Worm (Caenorhabditis elegans): ENCODE data around the gene nhr-56.

The nhr-56 gene

ce11 chrV:2218803-2219202 is at the start of gene nhr-56:
Gene nhr-56 (plus strand): TSS chrV:2219004.
- peak; percentile 23; the same call in 1 of the 2 replicates for TF ChIP-seq hmg-1.2 (GFP tag; IDR thresholded peaks at IDR 0.05)
- no peak for TF ChIP-seq ekl-4 (GFP tag; IDR thresholded peaks at IDR 0.05)
- TF ChIP-seq cebp-1 (GFP tag; IDR thresholded peaks at IDR 0.05): peak; percentile 94
- TF ChIP-seq cebp-1 (tag; optimal IDR thresholded peaks at IDR 0.05): peak; percentile 98
- peak; percentile 17 for TF ChIP-seq ceh-27 (GFP tag; optimal IDR thresholded peaks at IDR 0.05)
- no peak for TF ChIP-seq ztf-22 (GFP tag; optimal IDR thresholded peaks at IDR 0.05)
- TF ChIP-seq nhr-80 (tag; optimal IDR thresholded peaks at IDR 0.05): peak; percentile 68
- peak; percentile 91 for TF ChIP-seq attf-5 (GFP tag; optimal IDR thresholded peaks at IDR 0.05)
- TF ChIP-seq tbp1 (GFP tag; optimal IDR thresholded peaks at IDR 0.05): no peak
- no peak for TF ChIP-seq unc-130 (GFP tag; optimal IDR thresholded peaks at IDR 0.05)

ce11 chrV:2174465-2174864 is 44.3 kb upstream of the nhr-56 start:
- TF ChIP-seq Y79H2A.3 (GFP tag; conservative IDR thresholded peaks at IDR 0.05) (no peak), athp-1 (tag; optimal IDR thresholded peaks at IDR 0.05) (no peak), C06A6.2 (GFP tag; conservative IDR thresholded peaks at IDR 0.05) (no peak)

DNA sequence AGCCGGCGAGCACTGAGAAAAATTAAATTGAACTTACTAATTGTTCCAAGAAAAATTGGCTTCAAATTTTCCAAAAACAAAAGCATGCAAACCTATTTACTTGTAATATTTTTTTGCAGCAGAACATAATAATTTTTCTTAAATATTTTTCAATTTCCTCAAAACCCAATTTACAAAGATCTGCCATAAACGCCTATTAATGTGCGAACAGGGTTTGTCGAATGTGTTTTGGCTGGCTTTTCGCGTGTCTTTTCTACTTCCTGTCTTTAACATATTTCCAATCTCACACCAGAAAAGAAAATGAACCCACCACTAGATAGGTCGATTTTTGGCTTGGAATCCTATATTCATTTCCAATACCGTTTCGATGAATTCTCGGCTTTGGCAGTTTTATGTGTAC is 43.6 kb upstream of the nhr-56 start, which contains the start of gene C45H4.18:
TSS of gene C45H4.18 (plus strand) at position 301 of the 400 bp plus-strand sequence.
- TF ChIP-seq atf-7 (tag; optimal IDR thresholded peaks at IDR 0.05): no peak
- no peak for TF ChIP-seq lin-54 (GFP tag; optimal IDR thresholded peaks at IDR 0.05)
- no peak for TF ChIP-seq zim-3 (tag; optimal IDR thresholded peaks at IDR 0.05)
- TF ChIP-seq rec-8 (tag; optimal IDR thresholded peaks at IDR 0.05): no peak
- TF ChIP-seq F57A8.1 (GFP tag; optimal IDR thresholded peaks at IDR 0.05): no peak
- no peak for TF ChIP-seq hmg-20 (GFP tag; IDR thresholded peaks at IDR 0.05)
- TF ChIP-seq F52B5.7 (tag; optimal IDR thresholded peaks at IDR 0.05): no peak
- TF ChIP-seq attf-6 (GFP tag; IDR thresholded peaks at IDR 0.05): no peak

DNA sequence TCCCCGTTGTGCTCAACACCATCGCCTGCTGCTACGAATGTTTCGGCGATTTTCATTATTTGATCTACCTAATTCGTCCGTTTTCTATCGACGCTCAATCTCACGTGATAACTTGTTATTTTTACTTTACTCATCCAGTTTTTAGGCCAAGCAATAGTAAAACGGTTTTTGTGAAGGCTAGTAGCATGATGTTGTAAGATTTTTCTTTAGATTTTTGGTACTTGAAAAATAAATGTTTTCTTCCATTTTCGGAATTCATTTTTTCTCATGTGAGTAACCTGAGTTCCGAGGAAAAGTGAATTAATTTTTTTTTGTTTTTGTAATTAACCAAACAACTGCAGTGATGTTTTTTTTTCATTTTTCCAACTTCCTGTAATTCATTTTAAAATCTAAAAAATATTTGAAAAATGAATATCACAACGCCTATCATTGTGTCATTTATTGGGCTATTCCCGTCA is 41.5 kb upstream of the nhr-56 start, which contains the start of gene srbc-17:
TSS of gene srbc-17 (plus strand) at position 408 of the 458 bp plus-strand sequence.
- TF ChIP-seq snpc-3.4 (tag; optimal IDR thresholded peaks at IDR 0.05) (no peak), ccch-3 (GFP tag; optimal IDR thresholded peaks at IDR 0.05) (no peak), rec-8 (tag; optimal IDR thresholded peaks at IDR 0.05) (no peak), sptf-2 (GFP tag; optimal IDR thresholded peaks at IDR 0.05) (no peak), snpc-1.3 (tag; optimal IDR thresholded peaks at IDR 0.05; ENCODE audit: insufficient read depth) (no peak), B0261.1 (tag; optimal IDR thresholded peaks at IDR 0.05) (no peak), B0336.3 (GFP tag; IDR thresholded peaks at IDR 0.05) (no peak), unc-62 (GFP tag; optimal IDR thresholded peaks at IDR 0.05) (no peak), ceh-91 (GFP tag; IDR thresholded peaks at IDR 0.05) (no peak), somi-1 (GFP tag; optimal IDR thresholded peaks at IDR 0.05) (no peak), dox-1 (GFP tag; IDR thresholded peaks at IDR 0.05) (no peak), ztf-3 (GFP tag; optimal IDR thresholded peaks at IDR 0.05) (no peak), let-526 (GFP tag; IDR thresholded peaks at IDR 0.05) (no peak), ceh-100 (GFP tag; IDR thresholded peaks at IDR 0.05) (no peak), cebp-2 (GFP tag; IDR thresholded peaks at IDR 0.05) (no peak), mcd-1 (GFP tag; IDR thresholded peaks at IDR 0.05) (no peak), ztf-26 (tag; optimal IDR thresholded peaks at IDR 0.05) (no peak), lsy-27 (tag; optimal IDR thresholded peaks at IDR 0.05; ENCODE audit: borderline replicate concordance, insufficient read depth) (no peak), him-1 (tag; optimal IDR thresholded peaks at IDR 0.05) (no peak)
